Fruit fly (Drosophila melanogaster): ENCODE results near the gene Irp-1A.

The Irp-1A gene

DNA sequence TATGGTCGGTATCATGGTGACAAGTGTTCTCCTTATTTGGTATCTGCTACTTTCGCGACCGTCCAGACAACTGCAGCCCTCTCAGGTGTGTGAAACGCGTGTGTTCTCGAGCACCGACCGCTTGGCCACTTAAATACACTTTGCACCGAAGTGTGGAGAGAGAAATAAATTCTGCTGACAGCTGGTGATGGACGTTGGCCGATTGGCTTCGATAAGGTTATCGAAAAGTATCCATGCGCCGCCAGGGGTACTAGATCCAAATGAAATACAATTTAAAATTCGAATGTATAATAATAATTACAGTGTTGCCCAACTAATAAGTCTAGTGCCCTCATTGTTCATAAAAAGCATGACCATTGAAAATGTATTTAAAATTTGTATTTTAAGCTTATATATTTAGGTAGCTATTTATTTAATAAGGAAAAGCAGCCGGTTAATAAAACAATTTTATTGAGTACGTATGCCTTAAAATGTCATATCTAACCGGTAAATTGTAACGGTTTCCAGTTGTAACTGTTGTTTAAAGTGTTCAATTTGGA lies 38.0 kb downstream of the Irp-1A start, which contains the start of the genes Gclm and CG17625 (continued):
- TF ChIP-seq spab (GFP tag; optimal IDR thresholded peaks at IDR 0.05) (no peak), cyc (GFP tag; optimal IDR thresholded peaks at IDR 0.05) (peak; percentile 36), Blimp-1 (GFP tag; optimal IDR thresholded peaks at IDR 0.05) (no peak), Eip93F (GFP tag; optimal IDR thresholded peaks at IDR 0.05) (peak; percentile 42), Hr38 (GFP tag; optimal IDR thresholded peaks at IDR 0.05) (no peak), achi (GFP tag; optimal IDR thresholded peaks at IDR 0.05) (peak; percentile 90), CG10669 (GFP tag; optimal IDR thresholded peaks at IDR 0.05) (no peak), Gug (GFP tag; IDR thresholded peaks at IDR 0.05) (no peak)

DNA sequence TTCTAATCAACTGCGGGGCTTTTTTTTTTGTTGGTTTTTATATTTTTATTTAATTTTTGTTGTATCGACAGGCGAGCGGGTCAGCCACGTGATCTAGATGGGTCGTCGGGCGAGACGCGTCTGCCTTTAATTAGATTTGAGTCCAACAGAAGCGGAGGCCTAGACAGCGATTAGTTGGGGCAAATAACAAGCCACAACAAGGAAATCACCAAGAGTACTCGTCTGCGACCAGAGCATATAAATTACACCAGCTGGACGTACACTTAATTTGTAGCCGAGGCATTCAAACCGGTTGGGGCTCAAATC lies 39.5 kb downstream of the Irp-1A start:
- TF ChIP-seq CG6808 (GFP tag; optimal IDR thresholded peaks at IDR 0.05) (no peak), Hr38 (GFP tag; optimal IDR thresholded peaks at IDR 0.05) (no peak), fkh (GFP tag; optimal IDR thresholded peaks at IDR 0.05) (no peak), CG11902 (GFP tag; optimal IDR thresholded peaks at IDR 0.05) (no peak)

DNA sequence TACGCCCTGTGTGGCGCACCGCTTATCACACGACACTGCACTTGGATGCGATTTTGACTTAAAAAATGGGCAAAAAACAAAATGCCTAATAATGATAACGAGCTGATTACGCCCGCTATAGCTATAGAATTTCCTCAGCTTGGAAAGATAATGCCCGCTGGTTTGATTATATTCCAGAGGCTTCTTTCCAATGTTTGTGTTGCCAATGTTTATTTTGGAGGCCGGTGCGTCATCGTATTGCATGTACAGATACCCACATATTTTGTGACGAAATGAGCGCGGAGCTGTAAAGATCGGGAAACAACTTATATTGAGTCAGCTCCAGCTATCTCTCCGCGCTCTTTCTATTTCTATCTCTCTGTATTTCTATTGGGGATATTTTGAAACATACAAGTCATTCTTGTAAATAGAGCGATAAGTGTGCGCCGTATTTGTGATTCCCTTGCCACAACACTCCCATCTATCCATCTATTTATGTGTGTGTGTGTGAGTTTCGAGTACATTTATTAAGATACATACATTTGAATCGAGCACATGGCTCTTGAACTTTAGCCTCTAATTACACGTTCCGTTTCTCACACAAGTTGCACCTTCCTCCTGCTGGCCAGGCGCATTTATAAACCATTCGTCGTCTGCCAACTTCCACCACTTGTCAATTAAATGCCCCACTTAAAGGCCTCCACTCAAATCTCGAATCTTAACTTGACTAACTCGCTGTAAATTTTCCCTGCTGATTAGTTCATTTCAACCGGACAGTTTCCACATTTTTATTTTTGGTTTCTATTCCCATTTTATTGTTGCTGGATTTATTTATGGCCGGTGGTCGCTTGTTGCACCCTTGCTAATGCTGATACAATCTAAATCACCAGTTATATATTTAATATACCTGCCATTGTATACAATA lies 40.1 kb downstream of the Irp-1A start:
- TF ChIP-seq Eip78C (GFP tag) (peak; percentile 51), ss (GFP tag; optimal IDR thresholded peaks at IDR 0.05) (peak in 1 of 2 experiments; percentile 43), vri (GFP tag; optimal IDR thresholded peaks at IDR 0.05) (peak; percentile 73), CG15336 (GFP tag; IDR thresholded peaks at IDR 0.05) (no peak), svp (GFP tag) (peak; percentile 59), Eip93F (GFP tag; optimal IDR thresholded peaks at IDR 0.05) (peak; percentile 58), CG8632 (GFP tag; optimal IDR thresholded peaks at IDR 0.05) (no peak), CG3032 (tag; optimal IDR thresholded peaks at IDR 0.05) (no peak), CG6854 (GFP tag; optimal IDR thresholded peaks at IDR 0.05) (peak; percentile 47), CG10669 (GFP tag; optimal IDR thresholded peaks at IDR 0.05) (no peak), fkh (GFP tag; optimal IDR thresholded peaks at IDR 0.05) (peak; percentile 80)

DNA sequence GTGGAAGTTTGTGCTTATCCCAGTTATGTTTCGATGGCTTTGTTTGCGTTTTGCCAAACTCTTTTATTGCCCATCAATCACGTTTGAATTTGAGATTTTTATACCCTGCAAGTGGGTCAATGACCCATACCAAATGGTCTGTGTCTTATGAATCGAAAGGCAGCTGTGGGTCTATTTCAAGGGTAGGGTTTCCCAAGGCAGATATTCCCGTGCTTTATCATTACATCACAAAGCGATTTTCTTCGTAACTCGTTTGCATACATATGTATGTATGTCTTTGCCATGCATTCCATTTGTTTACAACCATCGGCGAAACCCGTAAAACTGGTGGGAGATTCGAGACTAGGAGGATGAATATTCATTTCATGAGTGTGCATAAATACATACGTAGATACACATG lies 48.9 kb downstream of the Irp-1A start:
- TF ChIP-seq Eip78C (GFP tag) (peak; percentile 54), dsx (GFP tag; optimal IDR thresholded peaks at IDR 0.05; ENCODE audit: poor library complexity, severe bottlenecking) (no peak), CG16779 (tag; optimal IDR thresholded peaks at IDR 0.05) (no peak), spab (GFP tag; optimal IDR thresholded peaks at IDR 0.05) (no peak), ss (GFP tag; optimal IDR thresholded peaks at IDR 0.05) (peak in 1 of 2 experiments; percentile 13)

DNA sequence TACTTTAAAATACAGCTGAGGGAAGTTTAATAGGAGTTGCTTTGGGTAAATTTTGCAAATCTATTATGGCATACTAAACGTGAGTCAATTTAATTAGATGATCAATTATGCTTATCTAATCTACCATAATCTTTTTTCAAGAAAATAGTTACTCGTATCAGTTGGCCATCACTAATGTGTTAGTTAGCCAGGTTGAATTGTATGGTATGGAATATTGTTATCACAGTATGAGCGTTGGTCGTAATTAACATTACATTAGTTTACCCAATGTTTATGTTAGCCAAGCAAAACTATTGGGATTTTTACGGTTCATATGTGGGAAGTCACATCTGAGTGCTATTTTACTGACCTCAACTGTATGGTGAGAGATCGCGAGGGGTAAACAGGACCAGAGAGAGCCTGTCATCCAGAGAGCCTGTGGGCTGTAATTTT lies 50.8 kb downstream of the Irp-1A start:
- no peak for TF ChIP-seq Hr4 (GFP tag; optimal IDR thresholded peaks at IDR 0.05)
- TF ChIP-seq CG1621 (tag; optimal IDR thresholded peaks at IDR 0.05): peak; percentile 34
- peak; percentile 88 for TF ChIP-seq esn (GFP tag; optimal IDR thresholded peaks at IDR 0.05)
- TF ChIP-seq Ets21C (GFP tag; optimal IDR thresholded peaks at IDR 0.05): peak; percentile 78
- peak; percentile 52 for TF ChIP-seq pdm3 (GFP tag; optimal IDR thresholded peaks at IDR 0.05)
- TF ChIP-seq CG10631 (GFP tag; optimal IDR thresholded peaks at IDR 0.05): peak; percentile 60
- no peak for TF ChIP-seq net (GFP tag; optimal IDR thresholded peaks at IDR 0.05)
- peak; percentile 77 for TF ChIP-seq CG6808 (GFP tag; optimal IDR thresholded peaks at IDR 0.05)
- peak; percentile 75 for TF ChIP-seq Smox (GFP tag; optimal IDR thresholded peaks at IDR 0.05)
- peak; percentile 40 for TF ChIP-seq CG8319 (GFP tag; optimal IDR thresholded peaks at IDR 0.05)
- peak; percentile 65 for TF ChIP-seq achi (GFP tag; optimal IDR thresholded peaks at IDR 0.05)
- peak; percentile 78 for TF ChIP-seq Eip75B (GFP tag; optimal IDR thresholded peaks at IDR 0.05)
- TF ChIP-seq Sox15 (GFP tag; optimal IDR thresholded peaks at IDR 0.05): peak; percentile 51
- TF ChIP-seq cyc (GFP tag; optimal IDR thresholded peaks at IDR 0.05): peak; percentile 80
- peak; percentile 34; the same call in 1 of the 3 replicates for TF ChIP-seq CG6163 (GFP tag; IDR thresholded peaks at IDR 0.05)
- peak; percentile 58 for TF ChIP-seq fd59A (GFP tag; optimal IDR thresholded peaks at IDR 0.05)
- TF ChIP-seq CG11902 (GFP tag; optimal IDR thresholded peaks at IDR 0.05): peak; percentile 58
- TF ChIP-seq CG8632 (GFP tag; optimal IDR thresholded peaks at IDR 0.05): peak; percentile 62
- TF ChIP-seq CG7368 (GFP tag; optimal IDR thresholded peaks at IDR 0.05): peak; percentile 37
- peak; percentile 57 for TF ChIP-seq Ets96B (tag; optimal IDR thresholded peaks at IDR 0.05)
- TF ChIP-seq Sox14 (GFP tag; optimal IDR thresholded peaks at IDR 0.05): no peak
- TF ChIP-seq CG31627 (GFP tag; optimal IDR thresholded peaks at IDR 0.05): peak; percentile 87
- TF ChIP-seq Sox102F (GFP tag; optimal IDR thresholded peaks at IDR 0.05): peak; percentile 84
- peak; percentile 85 for TF ChIP-seq lz (GFP tag; optimal IDR thresholded peaks at IDR 0.05)
- peak; percentile 11 for TF ChIP-seq fd85E (GFP tag; optimal IDR thresholded peaks at IDR 0.05)
- no peak for TF ChIP-seq Eip93F (GFP tag; optimal IDR thresholded peaks at IDR 0.05)
